Fruit fly (Drosophila melanogaster): ENCODE data around the gene Adgf-A2.

Adgf-A2 gene

dm6 chr3L:17808597-17809213, 44.7 kb upstream of the Adgf-A2 start, which contains the start of gene CG32191 (continued):
- peak; percentile 3 for TF ChIP-seq Vsx1 (GFP tag; optimal IDR thresholded peaks at IDR 0.05)
- TF ChIP-seq al (GFP tag; IDR thresholded peaks at IDR 0.05), result no peak
- TF ChIP-seq Sox100B (GFP tag; optimal IDR thresholded peaks at IDR 0.05), result no peak
- 0 out of 2 replicates have a peak, but pooled peaks have one; percentile 32 for TF ChIP-seq Atf6 (GFP tag; IDR thresholded peaks at IDR 0.05)
- no peak for TF ChIP-seq B-H1 (GFP tag; IDR thresholded peaks at IDR 0.05)
- TF ChIP-seq dmrt99B (tag; optimal IDR thresholded peaks at IDR 0.05), result no peak
- TF ChIP-seq CG10543 (GFP tag; optimal IDR thresholded peaks at IDR 0.05), result peak; percentile 44
- TF ChIP-seq CG10979 (tag; optimal IDR thresholded peaks at IDR 0.05), result no peak
- TF ChIP-seq scrt (GFP tag; optimal IDR thresholded peaks at IDR 0.05), result no peak
- no peak for TF ChIP-seq CG43689 (GFP tag; IDR thresholded peaks at IDR 0.05)
- no peak for TF ChIP-seq esg (GFP tag; conservative IDR thresholded peaks at IDR 0.05)
- peak; percentile 34 for TF ChIP-seq Meics (GFP tag; optimal IDR thresholded peaks at IDR 0.05)
- peak; percentile 32 for TF ChIP-seq CG12071 (GFP tag; optimal IDR thresholded peaks at IDR 0.05)
- TF ChIP-seq ranshi (GFP tag; IDR thresholded peaks at IDR 0.05), result no peak
- no peak for TF ChIP-seq danr (GFP tag; IDR thresholded peaks at IDR 0.05)
- no peak for TF ChIP-seq eve (GFP tag; optimal IDR thresholded peaks at IDR 0.05)
- no peak for TF ChIP-seq HLH3B (GFP tag; IDR thresholded peaks at IDR 0.05)
- TF ChIP-seq CG12942 (GFP tag; optimal IDR thresholded peaks at IDR 0.05), result no peak
- TF ChIP-seq Nf-YA (GFP tag; IDR thresholded peaks at IDR 0.05), result no peak
- TF ChIP-seq dimm (GFP tag; IDR thresholded peaks at IDR 0.05), result no peak
- TF ChIP-seq Lpt (GFP tag; optimal IDR thresholded peaks at IDR 0.05), result no peak
- no peak for TF ChIP-seq Hr3 (GFP tag; optimal IDR thresholded peaks at IDR 0.05)
- no peak for TF ChIP-seq sr (GFP tag; IDR thresholded peaks at IDR 0.05)
- peak; percentile 50 for TF ChIP-seq caup (GFP tag; optimal IDR thresholded peaks at IDR 0.05; ENCODE audit: severe bottlenecking)
- TF ChIP-seq CG13894 (tag; optimal IDR thresholded peaks at IDR 0.05), result no peak
- no peak for TF ChIP-seq CG2712 (tag; optimal IDR thresholded peaks at IDR 0.05)
- TF ChIP-seq CG12659 (GFP tag; optimal IDR thresholded peaks at IDR 0.05), result no peak
- no peak for TF ChIP-seq HLH4C (GFP tag; IDR thresholded peaks at IDR 0.05; ENCODE audit: partially characterized antibody)
- no peak for TF ChIP-seq CG4404 (GFP tag; IDR thresholded peaks at IDR 0.05)

- no peak for TF ChIP-seq unc-4 (GFP tag; IDR thresholded peaks at IDR 0.05; ENCODE audit: partially characterized antibody)
- TF ChIP-seq gfzf (GFP tag; optimal IDR thresholded peaks at IDR 0.05), result no peak
- TF ChIP-seq Sox102F (GFP tag; optimal IDR thresholded peaks at IDR 0.05), result no peak
- no peak for TF ChIP-seq CG12155 (GFP tag; optimal IDR thresholded peaks at IDR 0.05)
- TF ChIP-seq CG17361 (GFP tag; IDR thresholded peaks at IDR 0.05), result no peak
- no peak for TF ChIP-seq slp2 (GFP tag; optimal IDR thresholded peaks at IDR 0.05)
- TF ChIP-seq Ets65A (GFP tag), result peak; percentile 16
- peak in 1 of 2 experiments; percentile 92 for TF ChIP-seq Pdp1 (GFP tag; optimal IDR thresholded peaks at IDR 0.05)
- peak; percentile 3 for TF ChIP-seq sens (GFP tag)
- TF ChIP-seq bcd (GFP tag; optimal IDR thresholded peaks at IDR 0.05), result no peak
- no peak for TF ChIP-seq ems (GFP tag; optimal IDR thresholded peaks at IDR 0.05)
- peak; percentile 15 for TF ChIP-seq Dp (GFP tag; optimal IDR thresholded peaks at IDR 0.05)
- TF ChIP-seq CG42726 (GFP tag; IDR thresholded peaks at IDR 0.05; ENCODE audit: partially characterized antibody), result no peak
- peak in 1 of 2 experiments; percentile 59 for TF ChIP-seq crp (GFP tag; optimal IDR thresholded peaks at IDR 0.05)
- no peak for TF ChIP-seq CG11504 (tag; optimal IDR thresholded peaks at IDR 0.05)
- TF ChIP-seq MBD-R2 (GFP tag; IDR thresholded peaks at IDR 0.05), result 0 out of 2 replicates have a peak, but pooled peaks have one; percentile 10
- no peak for TF ChIP-seq BtbVII (GFP tag; optimal IDR thresholded peaks at IDR 0.05)
- TF ChIP-seq sna (GFP tag; IDR thresholded peaks at IDR 0.05; ENCODE audit: partially characterized antibody), result no peak
- TF ChIP-seq CG8290 (GFP tag; optimal IDR thresholded peaks at IDR 0.05), result no peak
- no peak for TF ChIP-seq CG8290 (tag; optimal IDR thresholded peaks at IDR 0.05)
- TF ChIP-seq Myb (GFP tag; optimal IDR thresholded peaks at IDR 0.05), result peak; percentile 74
- peak; percentile 7 for TF ChIP-seq stwl (tag; optimal IDR thresholded peaks at IDR 0.05)
Measured at dm6 chr3L:17806357-17807025, 42.5 kb upstream of the Adgf-A2 start, which contains the start of gene CG32187. CG32187 (minus strand) TSS chr3L:17806365.
